Worm (Caenorhabditis elegans): ENCODE data around the gene K07F5.17.

Gene K07F5.17

DNA sequence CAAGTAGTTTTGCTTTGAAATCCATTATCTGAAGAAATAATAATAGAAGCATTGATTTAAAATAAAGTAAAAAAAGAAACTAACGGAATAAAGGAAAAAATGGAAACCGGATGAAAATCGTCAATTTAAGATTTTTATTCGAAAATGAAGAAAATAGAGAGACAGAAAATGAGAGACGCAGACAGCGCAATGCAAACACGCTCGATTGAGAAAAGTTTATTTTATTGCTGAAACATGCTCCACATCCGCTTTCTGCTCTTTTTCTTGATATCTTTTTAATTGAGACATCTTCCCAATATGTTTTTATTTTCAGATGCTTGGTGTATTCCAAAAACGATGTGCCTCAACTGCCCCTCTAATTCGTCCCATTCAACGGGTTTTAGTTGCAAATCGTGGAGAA, 42.1 kb downstream of the K07F5.17 start, which contains the start of the genes prp-18 and mccc-1 (continued):
- peak; percentile 63 for TF ChIP-seq F23B12.7 (tag; optimal IDR thresholded peaks at IDR 0.05; ENCODE audit: insufficient read depth)
- TF ChIP-seq F49E8.2 (tag; optimal IDR thresholded peaks at IDR 0.05; ENCODE audit: insufficient read depth): peak; percentile 12
- no peak for TF ChIP-seq gei-17 (GFP tag; optimal IDR thresholded peaks at IDR 0.05)
- TF ChIP-seq ztf-28 (GFP tag; IDR thresholded peaks at IDR 0.05): no peak
- no peak for TF ChIP-seq ztf-3 (GFP tag; optimal IDR thresholded peaks at IDR 0.05)
- TF ChIP-seq madf-6 (GFP tag; IDR thresholded peaks at IDR 0.05): peak; percentile 23; the same call in 1 of the 2 replicates
- TF ChIP-seq F33H1.4 (GFP tag; IDR thresholded peaks at IDR 0.05): peak; percentile 47; the same call in 1 of the 2 replicates

ce11 chrIV:9889857-9890256, 47.7 kb downstream of the K07F5.17 start, which contains the start of gene ttbk-3:
Gene ttbk-3, minus strand, starts transcription at chrIV:9889957.
- TF ChIP-seq nfya-2 (GFP tag; IDR thresholded peaks at IDR 0.05): no peak
- TF ChIP-seq D2030.7 (GFP tag; IDR thresholded peaks at IDR 0.05): no peak
- TF ChIP-seq K12H6.12 (tag; optimal IDR thresholded peaks at IDR 0.05): no peak
- TF ChIP-seq sptf-2 (GFP tag; optimal IDR thresholded peaks at IDR 0.05): no peak
- no peak for TF ChIP-seq Y95B8A.8 (GFP tag; IDR thresholded peaks at IDR 0.05)
- no peak for TF ChIP-seq athp-1 (tag; optimal IDR thresholded peaks at IDR 0.05)
- TF ChIP-seq ceh-27 (GFP tag; optimal IDR thresholded peaks at IDR 0.05): no peak
- TF ChIP-seq cebp-1 (GFP tag; IDR thresholded peaks at IDR 0.05): no peak
- no peak for TF ChIP-seq cebp-1 (tag; optimal IDR thresholded peaks at IDR 0.05)

ce11 chrIV:9891938-9892337, 49.8 kb downstream of the K07F5.17 start, which contains the start of gene F32B6.4:
Gene F32B6.4, minus strand, starts transcription at chrIV:9892038.
- TF ChIP-seq lin-35 (GFP tag; optimal IDR thresholded peaks at IDR 0.05) (no peak), nhr-120 (GFP tag; IDR thresholded peaks at IDR 0.05) (no peak), C06A6.2 (GFP tag; conservative IDR thresholded peaks at IDR 0.05) (no peak), hlh-12 (tag; optimal IDR thresholded peaks at IDR 0.05) (no peak), ets-4 (GFP tag; optimal IDR thresholded peaks at IDR 0.05) (no peak)
